Fruit fly (Drosophila melanogaster) whole organism, embryonic: ENCODE results near the gene Sfxn2.
A peak's percentile ranks its signal among the peaks of the same experiment; 100 is the strongest.

Experiments used
- Abd-B ChIP-seq: fragments of 200-800 bp; sonication (Bioruptor generic); optimal IDR thresholded peaks from 2 replicates; lab custom pipeline; 2018; ENCODE audit warnings: missing biosample characterization, mild to moderate bottlenecking, missing genetic modification characterization, moderate library complexity
- Aef1 ChIP-seq: fragments of 200-800 bp; sonication (Bioruptor generic); IDR thresholded peaks from 3 replicates; pipeline ENCODE4 v1.3.6; 2022; ENCODE audit warnings: missing biosample characterization, missing genetic modification characterization
- Atf-2 ChIP-seq: fragments of 200-800 bp; sonication (Bioruptor generic); optimal IDR thresholded peaks from 2 replicates; lab custom pipeline; 2016; ENCODE audit warnings: missing biosample characterization, missing genetic modification characterization
- Atf3 ChIP-seq: fragments of 200-800 bp; sonication (Bioruptor generic); optimal IDR thresholded peaks from 3 replicates; lab custom pipeline; 2016; ENCODE audit warnings: missing biosample characterization, missing genetic modification characterization
- CG10209 ChIP-seq: fragments of 200-800 bp; sonication (Bioruptor generic); optimal IDR thresholded peaks from 3 replicates; lab custom pipeline; 2017; ENCODE audit warnings: missing biosample characterization, mild to moderate bottlenecking, missing genetic modification characterization, missing genetic modification reagents
- CG10431 ChIP-seq: fragments of 200-800 bp; sonication (Bioruptor generic); optimal IDR thresholded peaks from 3 replicates; lab custom pipeline; 2018; ENCODE audit warnings: missing biosample characterization, mild to moderate bottlenecking, missing genetic modification characterization
- CG11695 ChIP-seq: fragments of 200-800 bp; sonication (Bioruptor generic); IDR thresholded peaks from 3 replicates; pipeline ENCODE4 v1.3.6; 2022; ENCODE audit warnings: missing biosample characterization, missing genetic modification characterization
- CG12391 ChIP-seq: fragments of 200-800 bp; sonication (Bioruptor generic); optimal IDR thresholded peaks from 3 replicates; lab custom pipeline; 2018; ENCODE audit warnings: missing biosample characterization, mild to moderate bottlenecking, missing genetic modification characterization, moderate library complexity
- CG12942 ChIP-seq: fragments of 200-800 bp; sonication (Bioruptor generic); optimal IDR thresholded peaks from 3 replicates; lab custom pipeline; 2016; ENCODE audit warnings: missing biosample characterization, missing genetic modification characterization
- CG15479 ChIP-seq: fragments of 200-800 bp; sonication (Bioruptor generic); optimal IDR thresholded peaks from 3 replicates; lab custom pipeline; 2019; ENCODE audit warnings: missing biosample characterization, mild to moderate bottlenecking, missing genetic modification characterization, moderate library complexity
- CG16779 ChIP-seq: fragments of 200-800 bp; sonication (Bioruptor generic); IDR thresholded peaks from 2 replicates; pipeline ENCODE4 v1.3.6; 2022; ENCODE audit warnings: missing biosample characterization, missing genetic modification characterization
- CG16863 ChIP-seq: fragments of 200-800 bp; sonication (Bioruptor generic); optimal IDR thresholded peaks from 3 replicates; lab custom pipeline; 2016; ENCODE audit warnings: missing biosample characterization, missing genetic modification characterization
- CG17328 ChIP-seq: fragments of 200-800 bp; sonication (Bioruptor generic); IDR thresholded peaks from 2 replicates; pipeline ENCODE4 v1.3.6; 2022; ENCODE audit warnings: missing biosample characterization, missing genetic modification characterization
- CG17359 ChIP-seq: fragments of 200-800 bp; sonication (Bioruptor generic); optimal IDR thresholded peaks from 3 replicates; lab custom pipeline; 2018; ENCODE audit warnings: missing biosample characterization, mild to moderate bottlenecking, missing genetic modification characterization, moderate library complexity
- CG17361 ChIP-seq: fragments of 200-800 bp; sonication (Bioruptor generic); IDR thresholded peaks from 3 replicates; pipeline ENCODE4 v1.3.6; 2022; ENCODE audit warnings: missing biosample characterization, missing genetic modification characterization
- CG17568 ChIP-seq: fragments of 200-800 bp; sonication (Bioruptor generic); optimal IDR thresholded peaks from 2 replicates; lab custom pipeline; 2018; ENCODE audit warnings: missing biosample characterization, mild to moderate bottlenecking, missing genetic modification characterization, moderate library complexity
- CG4328 ChIP-seq: fragments of 200-800 bp; sonication (Bioruptor generic); optimal IDR thresholded peaks from 3 replicates; lab custom pipeline; 2017; ENCODE audit warnings: missing biosample characterization, missing genetic modification reagents, missing genetic modification characterization
- CG6175 ChIP-seq: fragments of 200-800 bp; sonication (Bioruptor generic); IDR thresholded peaks from 3 replicates; pipeline ENCODE4 v1.3.6; 2022; ENCODE audit warnings: missing biosample characterization, missing genetic modification characterization
- CG7928 ChIP-seq: fragments of 200-800 bp; sonication (Bioruptor generic); optimal IDR thresholded peaks from 2 replicates; lab custom pipeline; 2017; ENCODE audit warnings: missing biosample characterization, mild to moderate bottlenecking, missing genetic modification characterization
- CG7963 ChIP-seq: fragments of 200-800 bp; sonication (Bioruptor generic); IDR thresholded peaks from 3 replicates; pipeline ENCODE4 v1.3.6; 2022; ENCODE audit warnings: missing biosample characterization, missing genetic modification characterization; ENCODE audit not compliant: partially characterized antibody
- CG8359 ChIP-seq: fragments of 200-800 bp; sonication (Bioruptor generic); optimal IDR thresholded peaks from 2 replicates; lab custom pipeline; 2017; ENCODE audit warnings: missing biosample characterization, mild to moderate bottlenecking, missing genetic modification characterization, borderline replicate concordance
- Chrac-16 ChIP-seq: fragments of 200-800 bp; sonication (Bioruptor generic); optimal IDR thresholded peaks from 3 replicates; lab custom pipeline; 2016; ENCODE audit warnings: missing biosample characterization, missing genetic modification characterization
- CkIIα-i1 ChIP-seq: fragments of 200-800 bp; sonication (Bioruptor generic); IDR thresholded peaks from 2 replicates; pipeline ENCODE4 v1.3.6; 2022; ENCODE audit warnings: missing biosample characterization, missing genetic modification characterization
- Dip3 ChIP-seq: fragments of 200-800 bp; sonication (Bioruptor generic); optimal IDR thresholded peaks from 3 replicates; lab custom pipeline; 2016; ENCODE audit warnings: missing biosample characterization, missing genetic modification characterization
- Dref ChIP-seq: fragments of 200-800 bp; sonication (Bioruptor generic); IDR thresholded peaks from 2 replicates; pipeline ENCODE4 v1.3.6; 2022; ENCODE audit warnings: missing biosample characterization, missing genetic modification characterization
- E2f1 ChIP-seq: fragments of 200-800 bp; sonication (Bioruptor generic); IDR thresholded peaks from 2 replicates; pipeline ENCODE4 v1.3.6; 2022; ENCODE audit warnings: missing biosample characterization, missing genetic modification characterization
- Eip74EF ChIP-seq, 2 experiments: fragments of 200-800 bp in 1 of 2; fragments of >200 bp in 1 of 2; sonication (Bioruptor generic) in 1 of 2; optimal IDR thresholded peaks; 2 replicates each; lab custom pipeline; 2017 to 2019; ENCODE audit warnings: missing biosample characterization in 2 of 2, missing genetic modification characterization in 2 of 2, mild to moderate bottlenecking in 1 of 2, moderate library complexity in 1 of 2
- Ets97D ChIP-seq: fragments of 200-800 bp; sonication (Bioruptor generic); optimal IDR thresholded peaks from 3 replicates; lab custom pipeline; 2016; ENCODE audit warnings: missing biosample characterization, missing genetic modification characterization
- Fer2 ChIP-seq: fragments of 200-800 bp; sonication (Bioruptor generic); optimal IDR thresholded peaks from 2 replicates; lab custom pipeline; 2018; ENCODE audit warnings: missing biosample characterization, mild to moderate bottlenecking, missing genetic modification characterization, moderate library complexity
- Gsc ChIP-seq: fragments of 200-800 bp; sonication (Bioruptor generic); IDR thresholded peaks from 2 replicates; pipeline ENCODE4 v1.3.6; 2022; ENCODE audit warnings: missing biosample characterization, missing genetic modification characterization
- H15 ChIP-seq: fragments of 200-800 bp; sonication (Bioruptor generic); IDR thresholded peaks from 3 replicates; pipeline ENCODE4 v1.3.6; 2022; ENCODE audit warnings: missing biosample characterization, missing genetic modification characterization
- Mes4 ChIP-seq: fragments of 200-800 bp; sonication (Bioruptor generic); optimal IDR thresholded peaks from 2 replicates; lab custom pipeline; 2016; ENCODE audit warnings: missing biosample characterization, missing genetic modification characterization
- Opbp ChIP-seq: fragments of 200-800 bp; sonication (Bioruptor generic); IDR thresholded peaks from 3 replicates; pipeline ENCODE4 v1.3.6; 2022; ENCODE audit warnings: missing biosample characterization, missing genetic modification characterization; ENCODE audit not compliant: partially characterized antibody
- Six4 ChIP-seq: fragments of 200-800 bp; sonication (Bioruptor generic); optimal IDR thresholded peaks from 2 replicates; lab custom pipeline; 2016; ENCODE audit warnings: missing biosample characterization, missing genetic modification characterization
- Ssrp ChIP-seq: fragments of 200-800 bp; sonication (Bioruptor generic); optimal IDR thresholded peaks from 2 replicates; lab custom pipeline; 2018; ENCODE audit warnings: missing biosample characterization, mild to moderate bottlenecking, missing genetic modification characterization, moderate library complexity
- Usf ChIP-seq: fragments of 200-800 bp; sonication (Bioruptor generic); optimal IDR thresholded peaks from 2 replicates; lab custom pipeline; 2017; ENCODE audit warnings: missing genotype, missing biosample characterization, missing genetic modification characterization
- dimm ChIP-seq: fragments of 200-800 bp; sonication (Bioruptor generic); IDR thresholded peaks from 2 replicates; pipeline ENCODE4 v1.3.6; 2022; ENCODE audit warnings: missing biosample characterization, missing genetic modification characterization
- dmrt99B ChIP-seq: fragments of 200-800 bp; sonication (Bioruptor generic); optimal IDR thresholded peaks from 2 replicates; lab custom pipeline; 2018; ENCODE audit warnings: missing biosample characterization, mild to moderate bottlenecking, missing genetic modification characterization, moderate library complexity
- ewg ChIP-seq: fragments of 200-800 bp; sonication (Bioruptor generic); optimal IDR thresholded peaks from 3 replicates; lab custom pipeline; 2017; ENCODE audit warnings: mild to moderate bottlenecking, missing biosample characterization, missing genetic modification reagents, missing genetic modification characterization
- eyg ChIP-seq: fragments of 200-800 bp; sonication (Bioruptor generic); optimal IDR thresholded peaks from 3 replicates; lab custom pipeline; 2016; ENCODE audit warnings: missing biosample characterization, missing genetic modification characterization
- klu ChIP-seq: fragments of 200-800 bp; sonication (Bioruptor generic); IDR thresholded peaks from 2 replicates; pipeline ENCODE4 v1.3.6; 2022; ENCODE audit warnings: missing biosample characterization, missing genetic modification characterization
- mam ChIP-seq: fragments of 200-800 bp; sonication (Bioruptor generic); optimal IDR thresholded peaks from 3 replicates; lab custom pipeline; 2016; ENCODE audit warnings: missing biosample characterization, missing genetic modification characterization
- nerfin-2 ChIP-seq: fragments of 200-800 bp; sonication (Bioruptor generic); IDR thresholded peaks from 2 replicates; pipeline ENCODE4 v1.3.6; 2022; ENCODE audit warnings: missing biosample characterization, missing genetic modification characterization; ENCODE audit not compliant: partially characterized antibody
- pan ChIP-seq, 4 experiments: fragments of >200 bp in 3 of 4; fragments of 200-800 bp in 1 of 4; sonication (Bioruptor generic) in 1 of 4; optimal IDR thresholded peaks in 3 of 4; IDR thresholded peaks in 1 of 4; 2 replicates each; pipeline versions ENCODE4 v1.3.6 to Lab custom; 2017 to 2022; ENCODE audit warnings: missing biosample characterization in 2 of 4, missing genetic modification characterization in 2 of 4, mixed read lengths in 1 of 4
- phol ChIP-seq: fragments of 200-800 bp; sonication (Bioruptor generic); optimal IDR thresholded peaks from 3 replicates; lab custom pipeline; 2018; ENCODE audit warnings: missing biosample characterization, mild to moderate bottlenecking, missing genetic modification characterization, moderate library complexity
- pzg ChIP-seq: fragments of 200-800 bp; sonication (Bioruptor generic); optimal IDR thresholded peaks from 3 replicates; lab custom pipeline; 2018; ENCODE audit warnings: missing biosample characterization, mild to moderate bottlenecking, missing genetic modification characterization, moderate library complexity
- repo ChIP-seq: fragments of 200-800 bp; sonication (Bioruptor generic); optimal IDR thresholded peaks from 2 replicates; lab custom pipeline; 2016; ENCODE audit warnings: missing biosample characterization, missing genetic modification characterization
- sens ChIP-seq: fragments of 200-800 bp; sonication (Bioruptor generic); peaks from one replicate; lab custom pipeline; 2016; ENCODE audit warnings: missing biosample characterization, missing genetic modification characterization
- sens-2 ChIP-seq: fragments of 200-800 bp; sonication (Bioruptor generic); IDR thresholded peaks from 2 replicates; pipeline ENCODE4 v1.3.6; 2022; ENCODE audit warnings: missing biosample characterization, missing genetic modification characterization
- sr ChIP-seq: fragments of 200-800 bp; sonication (Bioruptor generic); IDR thresholded peaks from 3 replicates; pipeline ENCODE4 v1.3.6; 2022; ENCODE audit warnings: missing biosample characterization, missing genetic modification characterization
- toy ChIP-seq: fragments of 200-800 bp; sonication (Bioruptor generic); IDR thresholded peaks from 2 replicates; pipeline ENCODE4 v1.3.6; 2022; ENCODE audit warnings: missing biosample characterization, missing genetic modification characterization

Sfxn2 gene

dm6 chr3L:19073909-19074239 is 10.9 kb downstream of the Sfxn2 start (continued):
- TF ChIP-seq E2f1 (GFP tag; lab: Robert Waterston, UW) (no peak), CG10431 (GFP tag; lab: Kevin White, UChicago) (peak; percentile 30), CG7928 (GFP tag; lab: Kevin White, UChicago) (no peak), Mes4 (GFP tag; lab: Kevin White, UChicago) (no peak), Opbp (GFP tag; lab: Robert Waterston, UW) (no peak), sens (GFP tag; lab: Kevin White, UChicago) (peak; percentile 46), CG6175 (GFP tag; lab: Robert Waterston, UW) (no peak), CG17361 (GFP tag; lab: Robert Waterston, UW) (peak; percentile 83; the same call in 2 of the 3 replicates), repo (GFP tag; lab: Kevin White, UChicago) (no peak), pzg (GFP tag; lab: Kevin White, UChicago) (no peak), Ets97D (GFP tag; lab: Kevin White, UChicago) (no peak), CG17359 (peak; percentile 63), Fer2 (no peak), Usf (GFP tag; lab: Kevin White, UChicago) (no peak), Six4 (GFP tag; lab: Kevin White, UChicago) (no peak), dimm (GFP tag; lab: Robert Waterston, UW) (no peak), Eip74EF (GFP tag; optimal IDR thresholded peaks at IDR 0.05; lab: Kevin White, UChicago) (peak in 1 of 2 experiments; percentile 75), nerfin-2 (GFP tag; lab: Robert Waterston, UW) (no peak), pan (optimal IDR thresholded peaks at IDR 0.05; lab: Kevin White, UChicago) (no peak), pan (GFP tag; optimal IDR thresholded peaks at IDR 0.05 in 1 of 2, IDR thresholded peaks at IDR 0.05 in 1 of 2) (peak in 1 of 2 experiments; percentile 39), klu (GFP tag; lab: Robert Waterston, UW) (no peak), Chrac-16 (GFP tag; lab: Kevin White, UChicago) (no peak), CG15479 (GFP tag; lab: Kevin White, UChicago) (no peak), CG7963 (GFP tag; lab: Robert Waterston, UW) (no peak), toy (no peak), CG12942 (GFP tag; lab: Kevin White, UChicago) (no peak), Ssrp (tag; lab: Kevin White, UChicago) (peak; percentile 74), CG17568 (GFP tag; lab: Kevin White, UChicago) (no peak), dmrt99B (peak; percentile 77), Aef1 (GFP tag; lab: Robert Waterston, UW) (no peak), CG4328 (GFP tag; lab: Kevin White, UChicago) (no peak), Atf3 (GFP tag; lab: Kevin White, UChicago) (no peak), Atf-2 (no peak), sens-2 (no peak), CG12391 (peak; percentile 73), CkIIα-i1 (GFP tag; lab: Robert Waterston, UW) (no peak), CG10209 (GFP tag; lab: Kevin White, UChicago) (peak; percentile 27), CG16863 (GFP tag; lab: Kevin White, UChicago) (no peak), Abd-B (GFP tag; lab: Kevin White, UChicago) (peak; percentile 34), CG17328 (GFP tag; lab: Robert Waterston, UW) (no peak), mam (GFP tag; lab: Kevin White, UChicago) (no peak), ewg (GFP tag; lab: Kevin White, UChicago) (peak; percentile 28), sr (no peak), CG16779 (GFP tag; lab: Robert Waterston, UW) (no peak), phol (tag; lab: Kevin White, UChicago) (peak; percentile 74), Dref (no peak), Dip3 (GFP tag; lab: Kevin White, UChicago) (no peak), CG8359 (no peak), CG11695 (0 out of 3 replicates have a peak, but pooled peaks have one; percentile 9), eyg (no peak), H15 (GFP tag; lab: Robert Waterston, UW) (no peak), Gsc (GFP tag; lab: Robert Waterston, UW) (no peak)
